Fruit fly (Drosophila melanogaster) whole organism, embryonic: Measurements from ENCODE around the gene mRpS26.

ENCODE experiments used
- Aef1 ChIP-seq: fragments of 200-800 bp; sonication (Bioruptor generic); IDR thresholded peaks from 3 replicates; pipeline ENCODE4 v1.3.6; 2022; ENCODE audit warnings: missing biosample characterization, missing genetic modification characterization
- B-H1 ChIP-seq: fragments of 200-800 bp; sonication (Bioruptor generic); IDR thresholded peaks from 3 replicates; pipeline ENCODE4 v1.3.6; 2022; ENCODE audit warnings: missing biosample characterization, missing genetic modification characterization
- CG11560 ChIP-seq: fragments of 200-800 bp; sonication (Bioruptor generic); IDR thresholded peaks from 3 replicates; pipeline ENCODE4 v1.3.6; 2022; ENCODE audit warnings: missing biosample characterization, missing genetic modification characterization
- CG12155 ChIP-seq: fragments of 200-800 bp; sonication (Bioruptor generic); optimal IDR thresholded peaks from 3 replicates; lab custom pipeline; 2016; ENCODE audit warnings: missing biosample characterization, missing genetic modification characterization
- CG12299 ChIP-seq: fragments of 200-800 bp; sonication (Bioruptor generic); optimal IDR thresholded peaks from 2 replicates; lab custom pipeline; 2018; ENCODE audit warnings: missing biosample characterization, mild to moderate bottlenecking, missing genetic modification characterization
- CG12744 ChIP-seq: fragments of 200-800 bp; sonication (Bioruptor generic); optimal IDR thresholded peaks from 2 replicates; lab custom pipeline; 2016; ENCODE audit warnings: missing biosample characterization, missing genetic modification characterization
- CG12942 ChIP-seq: fragments of 200-800 bp; sonication (Bioruptor generic); optimal IDR thresholded peaks from 3 replicates; lab custom pipeline; 2016; ENCODE audit warnings: missing biosample characterization, missing genetic modification characterization
- CG13424 ChIP-seq: fragments of 200-800 bp; sonication (Bioruptor generic); optimal IDR thresholded peaks from 2 replicates; lab custom pipeline; 2019; ENCODE audit warnings: missing biosample characterization, mild to moderate bottlenecking, missing genetic modification characterization, moderate library complexity
- CG13775 ChIP-seq: fragments of 200-800 bp; sonication (Bioruptor generic); optimal IDR thresholded peaks from 3 replicates; lab custom pipeline; 2017; ENCODE audit warnings: missing biosample characterization, mild to moderate bottlenecking, missing genetic modification characterization
- CG15479 ChIP-seq: fragments of 200-800 bp; sonication (Bioruptor generic); optimal IDR thresholded peaks from 3 replicates; lab custom pipeline; 2019; ENCODE audit warnings: missing biosample characterization, mild to moderate bottlenecking, missing genetic modification characterization, moderate library complexity
- CG17829 ChIP-seq: fragments of 200-800 bp; optimal IDR thresholded peaks from 2 replicates; lab custom pipeline; 2019; ENCODE audit warnings: missing biosample characterization, mild to moderate bottlenecking, missing genetic modification characterization, moderate library complexity
- CG2199 ChIP-seq: fragments of 200-800 bp; sonication (Bioruptor generic); IDR thresholded peaks from 3 replicates; pipeline ENCODE4 v1.3.6; 2022; ENCODE audit warnings: missing biosample characterization, missing genetic modification characterization
- CG30020 ChIP-seq: fragments of 200-800 bp; optimal IDR thresholded peaks from 2 replicates; lab custom pipeline; 2019; ENCODE audit warnings: missing biosample characterization, mild to moderate bottlenecking, missing genetic modification characterization, moderate library complexity
- CG42726 ChIP-seq: fragments of 200-800 bp; sonication (Bioruptor generic); IDR thresholded peaks from 2 replicates; pipeline ENCODE4 v1.3.6; 2022; ENCODE audit warnings: missing biosample characterization, missing genetic modification characterization; ENCODE audit not compliant: partially characterized antibody
- CG8478 ChIP-seq: fragments of >200 bp; optimal IDR thresholded peaks from 2 replicates; lab custom pipeline; 2018
- CrebB ChIP-seq: fragments of 200-800 bp; sonication (Bioruptor generic); optimal IDR thresholded peaks from 3 replicates; lab custom pipeline; 2018; ENCODE audit warnings: missing biosample characterization, mild to moderate bottlenecking, missing genetic modification characterization
- Dll ChIP-seq: fragments of 200-800 bp; sonication (Bioruptor generic); IDR thresholded peaks from 4 replicates; pipeline ENCODE4 v1.3.6; 2022; ENCODE audit warnings: missing biosample characterization, missing genetic modification characterization; ENCODE audit not compliant: partially characterized antibody
- Dp ChIP-seq: fragments of 200-800 bp; sonication (Bioruptor generic); optimal IDR thresholded peaks from 2 replicates; lab custom pipeline; 2018; ENCODE audit warnings: missing biosample characterization, mild to moderate bottlenecking, missing genetic modification characterization, moderate library complexity
- Hsf ChIP-seq: fragments of 200-800 bp; sonication (Bioruptor generic); optimal IDR thresholded peaks from 3 replicates; lab custom pipeline; 2016; ENCODE audit warnings: missing biosample characterization, missing genetic modification characterization
- MBD-R2 ChIP-seq: fragments of 200-800 bp; sonication (Bioruptor generic); IDR thresholded peaks from 2 replicates; pipeline ENCODE4 v1.3.6; 2022; ENCODE audit warnings: missing biosample characterization, missing genetic modification characterization
- Mad ChIP-seq: fragments of 200-800 bp; sonication (Bioruptor generic); optimal IDR thresholded peaks from 2 replicates; lab custom pipeline; 2016; ENCODE audit warnings: missing biosample characterization, missing genetic modification characterization
- Optix ChIP-seq: fragments of 200-800 bp; sonication (Bioruptor generic); IDR thresholded peaks from 3 replicates; pipeline ENCODE4 v1.3.6; 2022; ENCODE audit warnings: missing biosample characterization, missing genetic modification characterization
- Side ChIP-seq: fragments of 200-800 bp; sonication (Bioruptor generic); optimal IDR thresholded peaks from 2 replicates; lab custom pipeline; 2016; ENCODE audit warnings: missing biosample characterization, missing genetic modification characterization
- Six4 ChIP-seq: fragments of 200-800 bp; sonication (Bioruptor generic); optimal IDR thresholded peaks from 2 replicates; lab custom pipeline; 2016; ENCODE audit warnings: missing biosample characterization, missing genetic modification characterization
- Sry-δ ChIP-seq: fragments of 200-800 bp; sonication (Bioruptor generic); optimal IDR thresholded peaks from 2 replicates; lab custom pipeline; 2016; ENCODE audit warnings: missing biosample characterization, missing genetic modification characterization
- Tbp ChIP-seq: fragments of >200 bp; optimal IDR thresholded peaks from 2 replicates; lab custom pipeline; 2018; ENCODE audit warnings: missing biosample characterization, missing genetic modification characterization
- Vsx1 ChIP-seq: fragments of 200-800 bp; sonication (Bioruptor generic); optimal IDR thresholded peaks from 2 replicates; lab custom pipeline; 2017; ENCODE audit warnings: missing biosample characterization, mild to moderate bottlenecking, missing genetic modification characterization, missing genetic modification reagents
- YL-1 ChIP-seq: fragments of 200-800 bp; sonication (Bioruptor generic); optimal IDR thresholded peaks from 3 replicates; lab custom pipeline; 2017; ENCODE audit warnings: missing biosample characterization, mild to moderate bottlenecking, missing genetic modification characterization
- al ChIP-seq: fragments of 200-800 bp; sonication (Bioruptor generic); IDR thresholded peaks from 2 replicates; pipeline ENCODE4 v1.3.6; 2022; ENCODE audit warnings: missing biosample characterization, missing genetic modification characterization
- ap ChIP-seq: fragments of 200-800 bp; sonication (Bioruptor generic); IDR thresholded peaks from 2 replicates; pipeline ENCODE4 v1.3.6; 2022; ENCODE audit warnings: missing biosample characterization, missing genetic modification characterization
- ash1 ChIP-seq: fragments of 200-800 bp; sonication (Bioruptor generic); optimal IDR thresholded peaks from 2 replicates; lab custom pipeline; 2018; ENCODE audit warnings: missing biosample characterization, mild to moderate bottlenecking, missing genetic modification characterization
- chm ChIP-seq: fragments of 200-800 bp; sonication (Bioruptor generic); IDR thresholded peaks from 2 replicates; pipeline ENCODE4 v1.3.6; 2022; ENCODE audit warnings: missing biosample characterization, missing genetic modification characterization
- corto ChIP-seq: fragments of 200-800 bp; sonication (Bioruptor generic); optimal IDR thresholded peaks from 2 replicates; lab custom pipeline; 2016; ENCODE audit warnings: missing biosample characterization, mild to moderate bottlenecking, missing genetic modification characterization, moderate library complexity
- dimm ChIP-seq: fragments of 200-800 bp; sonication (Bioruptor generic); IDR thresholded peaks from 2 replicates; pipeline ENCODE4 v1.3.6; 2022; ENCODE audit warnings: missing biosample characterization, missing genetic modification characterization
- disco-r ChIP-seq: fragments of 200-800 bp; sonication (Bioruptor generic); optimal IDR thresholded peaks from 2 replicates; lab custom pipeline; 2016; ENCODE audit warnings: missing biosample characterization, missing genetic modification characterization
- esg ChIP-seq: fragments of 200-800 bp; sonication (Bioruptor generic); conservative IDR thresholded peaks from 2 replicates; pipeline ENCODE4 v1.3.6; 2022; ENCODE audit warnings: missing biosample characterization, missing genetic modification characterization
- gcm2 ChIP-seq: fragments of 200-800 bp; sonication (Bioruptor generic); optimal IDR thresholded peaks from 2 replicates; lab custom pipeline; 2016; ENCODE audit warnings: missing biosample characterization, missing genetic modification characterization
- gfzf ChIP-seq: fragments of 200-800 bp; sonication (Bioruptor generic); optimal IDR thresholded peaks from 2 replicates; lab custom pipeline; 2016; ENCODE audit warnings: missing biosample characterization, mild to moderate bottlenecking, missing genetic modification characterization, moderate library complexity
- grau ChIP-seq: fragments of 200-800 bp; optimal IDR thresholded peaks from 3 replicates; lab custom pipeline; 2019; ENCODE audit warnings: missing biosample characterization, mild to moderate bottlenecking, missing genetic modification characterization, moderate library complexity
- gsb ChIP-seq: fragments of 200-800 bp; sonication (Bioruptor generic); IDR thresholded peaks from 2 replicates; pipeline ENCODE4 v1.3.6; 2022; ENCODE audit warnings: missing biosample characterization, missing genetic modification characterization
- hbn ChIP-seq: fragments of 200-800 bp; sonication (Bioruptor generic); IDR thresholded peaks from 2 replicates; pipeline ENCODE4 v1.3.6; 2022; ENCODE audit warnings: missing biosample characterization, missing genetic modification characterization; ENCODE audit not compliant: partially characterized antibody
- jumu ChIP-seq: fragments of 200-800 bp; sonication (Bioruptor generic); optimal IDR thresholded peaks from 3 replicates; lab custom pipeline; 2016; ENCODE audit warnings: missing biosample characterization, missing genetic modification characterization
- kay ChIP-seq: fragments of 200-800 bp; sonication (Bioruptor generic); optimal IDR thresholded peaks from 2 replicates; lab custom pipeline; 2016; ENCODE audit warnings: missing biosample characterization, missing genetic modification characterization
- luna ChIP-seq: fragments of 200-800 bp; sonication (Bioruptor generic); optimal IDR thresholded peaks from 2 replicates; lab custom pipeline; 2016; ENCODE audit warnings: missing biosample characterization, missing genetic modification characterization
- nerfin-1 ChIP-seq: fragments of 200-800 bp; sonication (Bioruptor generic); optimal IDR thresholded peaks from 3 replicates; lab custom pipeline; 2019; ENCODE audit warnings: missing biosample characterization, mild to moderate bottlenecking, missing genetic modification characterization, moderate library complexity
- nerfin-2 ChIP-seq: fragments of 200-800 bp; sonication (Bioruptor generic); IDR thresholded peaks from 2 replicates; pipeline ENCODE4 v1.3.6; 2022; ENCODE audit warnings: missing biosample characterization, missing genetic modification characterization; ENCODE audit not compliant: partially characterized antibody
- peb ChIP-seq: fragments of 200-800 bp; sonication (Bioruptor generic); IDR thresholded peaks from 2 replicates; pipeline ENCODE4 v1.3.6; 2022; ENCODE audit warnings: missing biosample characterization, missing genetic modification characterization
- pum ChIP-seq: fragments of 200-800 bp; sonication (Bioruptor generic); optimal IDR thresholded peaks from 2 replicates; lab custom pipeline; 2016; ENCODE audit warnings: missing biosample characterization, missing genetic modification characterization
- sens-2 ChIP-seq: fragments of 200-800 bp; sonication (Bioruptor generic); IDR thresholded peaks from 2 replicates; pipeline ENCODE4 v1.3.6; 2022; ENCODE audit warnings: missing biosample characterization, missing genetic modification characterization
- seq ChIP-seq: fragments of 200-800 bp; sonication (Bioruptor generic); IDR thresholded peaks from 2 replicates; pipeline ENCODE4 v1.3.6; 2022; ENCODE audit warnings: missing biosample characterization, missing genetic modification characterization
- slp2 ChIP-seq: fragments of 200-800 bp; sonication (Bioruptor generic); optimal IDR thresholded peaks from 2 replicates; lab custom pipeline; 2016; ENCODE audit warnings: missing biosample characterization, missing genetic modification characterization
- ssp ChIP-seq: fragments of 200-800 bp; sonication (Bioruptor generic); IDR thresholded peaks from 2 replicates; pipeline ENCODE4 v1.3.6; 2022; ENCODE audit warnings: missing biosample characterization, missing genetic modification characterization
- usp ChIP-seq: fragments of >200 bp; optimal IDR thresholded peaks from 2 replicates; lab custom pipeline; 2017; ENCODE audit warnings: missing biosample characterization, missing genetic modification characterization

Gene mRpS26

DNA sequence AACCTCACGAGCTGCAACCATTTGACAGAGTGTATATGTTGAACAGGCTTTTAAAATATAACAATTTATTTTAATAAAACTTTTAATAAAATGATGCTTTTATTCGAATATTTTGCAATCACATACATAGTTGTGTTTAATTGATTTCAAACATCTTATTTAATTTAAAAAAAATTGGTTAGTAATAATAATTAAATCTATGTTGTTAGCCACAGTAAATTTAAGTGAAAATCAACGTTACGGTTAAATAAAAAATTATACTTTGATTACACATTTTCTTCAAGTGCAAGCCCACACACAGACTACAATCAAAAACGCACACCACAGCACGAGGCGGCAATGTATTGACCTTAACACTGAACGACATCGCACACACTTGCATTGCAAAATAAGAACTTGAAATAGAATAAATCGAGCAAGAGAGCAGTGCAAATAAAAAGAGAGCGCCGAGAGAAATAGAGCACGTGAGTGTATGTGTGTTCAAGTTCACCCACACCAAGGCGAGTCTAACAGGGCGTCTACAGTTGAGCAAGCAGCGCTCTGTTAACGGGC, 43.3 kb upstream of the mRpS26 start (continued):
- TF ChIP-seq CG42726 (GFP tag; lab: Robert Waterston, UW) (no peak), slp2 (GFP tag; lab: Kevin White, UChicago) (no peak), jumu (GFP tag; lab: Kevin White, UChicago) (no peak), chm (no peak), nerfin-1 (tag; lab: Kevin White, UChicago) (no peak), hbn (GFP tag; lab: Robert Waterston, UW) (no peak), gfzf (GFP tag; lab: Kevin White, UChicago) (no peak), CG8478 (lab: Kevin White, UChicago) (no peak), B-H1 (GFP tag; lab: Robert Waterston, UW) (no peak), luna (GFP tag; lab: Kevin White, UChicago) (no peak), Tbp (GFP tag; lab: Kevin White, UChicago) (no peak), Dll (GFP tag; lab: Robert Waterston, UW) (no peak), CG13775 (peak; percentile 21), CG30020 (tag; lab: Kevin White, UChicago) (no peak), CG12155 (GFP tag; lab: Kevin White, UChicago) (no peak), usp (GFP tag; lab: Kevin White, UChicago) (no peak), CG15479 (GFP tag; lab: Kevin White, UChicago) (no peak), seq (GFP tag; lab: Robert Waterston, UW) (no peak), CG12299 (tag; lab: Kevin White, UChicago) (no peak), MBD-R2 (GFP tag; lab: Robert Waterston, UW) (no peak), Vsx1 (GFP tag; lab: Kevin White, UChicago) (no peak), Six4 (no peak), Aef1 (no peak), pum (GFP tag; lab: Kevin White, UChicago) (no peak), CG12744 (GFP tag; lab: Kevin White, UChicago) (no peak), kay (no peak), Sry-δ (GFP tag; lab: Kevin White, UChicago) (no peak), Hsf (GFP tag; lab: Kevin White, UChicago) (no peak), CG11560 (no peak), gsb (GFP tag; lab: Robert Waterston, UW) (no peak), nerfin-2 (GFP tag; lab: Robert Waterston, UW) (no peak), Dp (no peak), gcm2 (GFP tag; lab: Kevin White, UChicago) (no peak), dimm (no peak), Mad (GFP tag; lab: Kevin White, UChicago) (no peak), CG2199 (GFP tag; lab: Robert Waterston, UW) (no peak), CG17829 (peak; percentile 28), CG13424 (tag; lab: Kevin White, UChicago) (peak; percentile 44), ap (GFP tag; lab: Robert Waterston, UW) (no peak), Optix (GFP tag; lab: Robert Waterston, UW) (no peak), sens-2 (GFP tag; lab: Robert Waterston, UW) (no peak), CrebB (tag; lab: Kevin White, UChicago) (no peak), YL-1 (GFP tag; lab: Kevin White, UChicago) (no peak), corto (GFP tag; lab: Kevin White, UChicago) (peak; percentile 62), peb (GFP tag; lab: Robert Waterston, UW) (no peak), al (GFP tag; lab: Robert Waterston, UW) (no peak), grau (tag; lab: Kevin White, UChicago) (peak; percentile 55), ssp (GFP tag; lab: Robert Waterston, UW) (no peak), esg (GFP tag; lab: Robert Waterston, UW) (no peak), Side (GFP tag; lab: Kevin White, UChicago) (no peak), ash1 (GFP tag; lab: Kevin White, UChicago) (no peak), CG12942 (GFP tag; lab: Kevin White, UChicago) (no peak), disco-r (GFP tag; lab: Kevin White, UChicago) (no peak)
